Worm (Caenorhabditis elegans) whole organism, young adult: Measurements from ENCODE around the gene glb-5.
A peak's percentile ranks its signal among the peaks of the same experiment; 100 is the strongest.

Experiments
- atf-7 ChIP-seq: sonication (generic microtip); optimal IDR thresholded peaks from 2 replicates; lab custom pipeline; 2017; ENCODE audit warnings: mild to moderate bottlenecking, missing genetic modification characterization, missing compliant biosample characterization
- ceh-27 ChIP-seq: fragments of 200-800 bp; sonication (Bioruptor generic); optimal IDR thresholded peaks from 2 replicates; lab custom pipeline; 2018; ENCODE audit warnings: mild to moderate bottlenecking, missing genetic modification characterization, moderate library complexity, missing compliant biosample characterization
- hlh-26 ChIP-seq: fragments of 200-800 bp; sonication (Bioruptor generic); conservative IDR thresholded peaks from 2 replicates; pipeline ENCODE4 v1.3.6; 2022; ENCODE audit warnings: missing genetic modification reagents, missing genetic modification characterization, missing compliant biosample characterization
- let-607 ChIP-seq, 2 experiments: fragments of 200-800 bp in 1 of 2; sonication (Bioruptor generic) in 1 of 2; sonication (generic microtip) in 1 of 2; optimal IDR thresholded peaks; 2 replicates each; lab custom pipeline; 2016 to 2018; ENCODE audit warnings: mild to moderate bottlenecking in 2 of 2, missing compliant biosample characterization in 2 of 2, missing genetic modification characterization in 2 of 2, moderate library complexity in 2 of 2, missing genotype in 1 of 2
- rec-8 ChIP-seq, 2 experiments: sonication (generic microtip); optimal IDR thresholded peaks; 2 replicates each; lab custom pipeline; 2016; ENCODE audit warnings: mild to moderate bottlenecking in 2 of 2, missing genetic modification characterization in 2 of 2, missing genetic modification reagents in 2 of 2, missing genotype in 2 of 2, missing biosample characterization in 1 of 2, missing compliant biosample characterization in 1 of 2, moderate library complexity in 1 of 2
- unc-62 ChIP-seq: fragments of 150-350 bp; optimal IDR thresholded peaks from 2 replicates; lab custom pipeline; 2014; ENCODE audit warnings: missing biosample characterization, missing genetic modification reagents, missing genetic modification characterization

ce11 chrV:5576008-5576407 is 17.3 kb downstream of the glb-5 start:
- TF ChIP-seq rec-8 (tag; optimal IDR thresholded peaks at IDR 0.05; lab: Kevin White, UChicago) (no peak), atf-7 (tag; lab: Kevin White, UChicago) (no peak), ceh-27 (no peak), hlh-26 (no peak), unc-62 (GFP tag; lab: Kevin White, UChicago) (peak; percentile 51), let-607 (tag; optimal IDR thresholded peaks at IDR 0.05; lab: Kevin White, UChicago) (peak; percentile 37 to 75)
